Worm (Caenorhabditis elegans): ENCODE measurements around the gene F43B10.1.

- TF ChIP-seq snpc-4 (GFP tag; optimal IDR thresholded peaks at IDR 0.05) (no peak), snpc-4 (tag; optimal IDR thresholded peaks at IDR 0.05) (peak in 3 of 4 experiments; percentile 12 to 51 (median 33)), unc-62 (GFP tag; optimal IDR thresholded peaks at IDR 0.05) (no peak), chd-7 (tag; optimal IDR thresholded peaks at IDR 0.05) (no peak), F22D6.2 (tag; optimal IDR thresholded peaks at IDR 0.05) (no peak), rec-8 (tag; optimal IDR thresholded peaks at IDR 0.05) (no peak), B0035.1 (tag; optimal IDR thresholded peaks at IDR 0.05) (no peak), nfya-2 (GFP tag; IDR thresholded peaks at IDR 0.05) (no peak), unc-130 (GFP tag; optimal IDR thresholded peaks at IDR 0.05) (no peak)
Observed at ce11 chrX:16618129-16618525, 44.5 kb downstream of the F43B10.1 start.

Measured in whole organism, young adult.